Worm (Caenorhabditis elegans): ENCODE measurements around the gene col-141.

ce11 chrV:6874735-6875134 is 45.2 kb downstream of the col-141 start:
- TF ChIP-seq elt-3 (tag; optimal IDR thresholded peaks at IDR 0.05) (no peak), pha-4 (tag; optimal IDR thresholded peaks at IDR 0.05) (no peak), lsy-2 (tag; optimal IDR thresholded peaks at IDR 0.05) (no peak), nhr-76 (tag; optimal IDR thresholded peaks at IDR 0.05) (no peak), sptf-1 (tag; optimal IDR thresholded peaks at IDR 0.05) (no peak), mab-5 (tag; optimal IDR thresholded peaks at IDR 0.05) (no peak), nhr-2 (tag; optimal IDR thresholded peaks at IDR 0.05) (no peak)

Measured in whole organism, mixed stage, embryonic.